Worm (Caenorhabditis elegans): ENCODE results near the gene Y75B12B.1.

DNA sequence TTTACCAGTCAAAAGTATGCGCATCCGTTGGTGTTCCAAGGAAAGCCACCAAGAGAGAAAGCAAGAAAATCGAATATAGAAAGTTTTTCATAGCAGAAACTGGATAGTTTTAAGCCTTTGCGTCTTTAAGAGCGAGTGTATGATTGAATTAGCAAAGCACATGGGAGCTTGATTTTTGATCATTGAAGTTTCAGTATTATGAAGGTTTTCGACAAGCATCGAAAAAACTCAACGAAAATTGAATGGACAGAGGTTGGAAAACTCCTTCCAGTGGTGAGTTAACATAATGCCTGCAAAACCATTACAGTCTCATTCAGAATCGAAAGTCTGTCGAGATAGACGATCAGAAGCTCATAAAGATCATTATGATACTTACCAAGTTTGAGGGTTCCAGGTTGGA lies 9.4 kb downstream of the Y75B12B.1 start, which contains the start of gene Y75B12B.13:
- TF ChIP-seq skn-1 (tag; optimal IDR thresholded peaks at IDR 0.05): no peak
- TF ChIP-seq nhr-77 (tag; optimal IDR thresholded peaks at IDR 0.05): no peak
- TF ChIP-seq nhr-11 (tag; optimal IDR thresholded peaks at IDR 0.05): no peak
- TF ChIP-seq elt-2 (tag; optimal IDR thresholded peaks at IDR 0.05): no peak
- TF ChIP-seq lsy-12 (tag; optimal IDR thresholded peaks at IDR 0.05): no peak
- TF ChIP-seq ama-1 (optimal IDR thresholded peaks at IDR 0.05): no peak
- no peak for TF ChIP-seq jun-1 (tag; optimal IDR thresholded peaks at IDR 0.05)
- TF ChIP-seq unc-62 (GFP tag; optimal IDR thresholded peaks at IDR 0.05): no peak
- TF ChIP-seq ceh-82 (tag; optimal IDR thresholded peaks at IDR 0.05): no peak
- TF ChIP-seq nhr-76 (tag; optimal IDR thresholded peaks at IDR 0.05): no peak
- no peak for TF ChIP-seq fos-1 (tag; optimal IDR thresholded peaks at IDR 0.05)
- TF ChIP-seq pha-4 (tag; optimal IDR thresholded peaks at IDR 0.05): no peak
- no peak for TF ChIP-seq aly-2 (tag; optimal IDR thresholded peaks at IDR 0.05)

Measured in whole organism, L3 larva.